Fruit fly (Drosophila melanogaster) whole organism, pupa: ENCODE measurements around the gene CG44090.

Source experiments
- CG10348 ChIP-seq: fragments of 200-800 bp; sonication (Bioruptor generic); IDR thresholded peaks from 2 replicates; pipeline ENCODE4 v1.3.6; 2022; ENCODE audit warnings: missing biosample characterization, missing genetic modification characterization
- CG12605 ChIP-seq: fragments of 200-800 bp; sonication (Bioruptor generic); IDR thresholded peaks from 2 replicates; pipeline ENCODE4 v1.3.6; 2022; ENCODE audit warnings: missing biosample characterization, missing genetic modification characterization
- CG34367 ChIP-seq: fragments of 200-800 bp; sonication (Bioruptor generic); optimal IDR thresholded peaks from 2 replicates; lab custom pipeline; 2018; ENCODE audit warnings: missing biosample characterization, mild to moderate bottlenecking, missing genetic modification characterization
- CG8301 ChIP-seq: fragments of 200-800 bp; sonication (Bioruptor generic); optimal IDR thresholded peaks from 2 replicates; lab custom pipeline; 2018; ENCODE audit warnings: missing biosample characterization, mild to moderate bottlenecking, missing genetic modification characterization

dm6 chr3R:17449402-17449801 lies 15.2 kb upstream of the CG44090 start:
- TF ChIP-seq CG8301 (tag; lab: Kevin White, UChicago), result no peak
- no peak for TF ChIP-seq CG34367 (tag; lab: Kevin White, UChicago)
- TF ChIP-seq CG10348 (GFP tag; lab: Robert Waterston, UW), result no peak
- TF ChIP-seq CG12605 (GFP tag; lab: Robert Waterston, UW), result no peak
